Worm (Caenorhabditis elegans): ENCODE data around the gene K08C7.6.
A peak's percentile ranks its signal among the peaks of the same experiment; 100 is the strongest.

The K08C7.6 gene

ce11 chrIV:10685758-10686157 lies at the start of gene K08C7.6, which contains the start of gene R102.1:
K08C7.6 (minus strand) TSS chrIV:10685858.
R102.1 (plus strand) TSS chrIV:10686048.
- TF ChIP-seq ets-5 (GFP tag; IDR thresholded peaks at IDR 0.05), result no peak
- TF ChIP-seq aha-1 (tag; optimal IDR thresholded peaks at IDR 0.05), result no peak
- TF ChIP-seq snpc-4 (tag; optimal IDR thresholded peaks at IDR 0.05), result no peak
- no peak for TF ChIP-seq isw-1 (GFP tag; IDR thresholded peaks at IDR 0.05)
- TF ChIP-seq lin-13 (GFP tag; optimal IDR thresholded peaks at IDR 0.05), result no peak
- peak; percentile 64 for TF ChIP-seq lin-14 (GFP tag; optimal IDR thresholded peaks at IDR 0.05)
- no peak for TF ChIP-seq hlh-17 (GFP tag; optimal IDR thresholded peaks at IDR 0.05; ENCODE audit: borderline replicate concordance)

ce11 chrIV:10734527-10735436 lies 49.1 kb upstream of the K08C7.6 start, which contains the start of the genes orc-5 and cyb-1:
orc-5 (minus strand) TSS chrIV:10734588.
cyb-1 (plus strand) TSS chrIV:10735216.
- TF ChIP-seq pag-3 (tag; optimal IDR thresholded peaks at IDR 0.05; ENCODE audit: borderline replicate concordance, insufficient read depth) (no peak), skn-1 (tag; optimal IDR thresholded peaks at IDR 0.05) (peak; percentile 83), ceh-88 (GFP tag; IDR thresholded peaks at IDR 0.05) (no peak), nhr-20 (tag; optimal IDR thresholded peaks at IDR 0.05) (peak; percentile 80), sup-37 (GFP tag; optimal IDR thresholded peaks at IDR 0.05) (peak; percentile 10), nhr-76 (tag; optimal IDR thresholded peaks at IDR 0.05) (no peak), efl-1 (optimal IDR thresholded peaks at IDR 0.05) (peak; percentile 94 to 98), efl-1 (GFP tag; optimal IDR thresholded peaks at IDR 0.05 in 1 of 2) (peak; percentile 98 to 100), egl-27 (tag; optimal IDR thresholded peaks at IDR 0.05) (no peak), irx-1 (tag; optimal IDR thresholded peaks at IDR 0.05) (peak; percentile 65), zip-4 (GFP tag; optimal IDR thresholded peaks at IDR 0.05) (no peak), unc-86 (tag; optimal IDR thresholded peaks at IDR 0.05) (peak; percentile 71), F16B12.6 (tag; optimal IDR thresholded peaks at IDR 0.05) (peak; percentile 41), sox-4 (tag; optimal IDR thresholded peaks at IDR 0.05) (peak; percentile 27), ztf-11 (tag; optimal IDR thresholded peaks at IDR 0.05) (no peak), mab-9 (GFP tag; IDR thresholded peaks at IDR 0.05) (no peak), tlp-1 (tag; optimal IDR thresholded peaks at IDR 0.05) (no peak), ama-1 (optimal IDR thresholded peaks at IDR 0.05) (no peak), hlh-4 (tag; optimal IDR thresholded peaks at IDR 0.05) (no peak), snu-23 (GFP tag; optimal IDR thresholded peaks at IDR 0.05) (peak; percentile 90), pax-3 (tag; optimal IDR thresholded peaks at IDR 0.05) (no peak), nhr-47 (tag; optimal IDR thresholded peaks at IDR 0.05) (peak; percentile 88), mef-2 (tag; optimal IDR thresholded peaks at IDR 0.05) (no peak), lin-15B (tag; optimal IDR thresholded peaks at IDR 0.05) (peak; percentile 95), elt-2 (tag; optimal IDR thresholded peaks at IDR 0.05) (no peak), C34B4.2 (tag; optimal IDR thresholded peaks at IDR 0.05) (no peak), rnt-1 (tag; optimal IDR thresholded peaks at IDR 0.05) (peak; percentile 87), lsy-2 (tag; optimal IDR thresholded peaks at IDR 0.05) (peak; percentile 85 to 93), alr-1 (tag; optimal IDR thresholded peaks at IDR 0.05; ENCODE audit: borderline replicate concordance) (no peak), nhr-90 (tag; optimal IDR thresholded peaks at IDR 0.05; ENCODE audit: poor library complexity) (peak; percentile 74), ceh-90 (tag; optimal IDR thresholded peaks at IDR 0.05) (peak; percentile 19), mdl-1 (tag; optimal IDR thresholded peaks at IDR 0.05) (peak in 1 of 2 experiments; percentile 66), fkh-10 (GFP tag; optimal IDR thresholded peaks at IDR 0.05) (peak; percentile 17), lin-14 (GFP tag; optimal IDR thresholded peaks at IDR 0.05) (peak; percentile 74), C16A3.4 (tag; optimal IDR thresholded peaks at IDR 0.05) (peak; percentile 86), zag-1 (tag; optimal IDR thresholded peaks at IDR 0.05) (no peak), blmp-1 (tag; optimal IDR thresholded peaks at IDR 0.05) (peak; percentile 87), mep-1 (tag; optimal IDR thresholded peaks at IDR 0.05) (peak; percentile 80), fos-1 (tag; optimal IDR thresholded peaks at IDR 0.05) (peak; percentile 34), nhr-85 (tag) (peak; percentile 79), unc-98 (GFP tag; IDR thresholded peaks at IDR 0.05) (no peak), ceh-63 (GFP tag; optimal IDR thresholded peaks at IDR 0.05) (no peak), isw-1 (GFP tag; IDR thresholded peaks at IDR 0.05) (peak; percentile 76), dpl-1 (GFP tag; optimal IDR thresholded peaks at IDR 0.05) (peak; percentile 97 to 98 (median 97))
